Worm (Caenorhabditis elegans) whole organism, late embryonic: ENCODE data around the gene piga-1.

ENCODE experiments used
- C08G9.2 ChIP-seq: sonication (generic microtip); optimal IDR thresholded peaks from 2 replicates; lab custom pipeline; 2016; ENCODE audit warnings: mild to moderate bottlenecking, missing genetic modification characterization, moderate library complexity, missing compliant biosample characterization
- F13H6.1 ChIP-seq: sonication (generic microtip); optimal IDR thresholded peaks from 2 replicates; lab custom pipeline; 2016; ENCODE audit warnings: missing genetic modification characterization, missing compliant biosample characterization
- K02D7.2 ChIP-seq: sonication (generic microtip); optimal IDR thresholded peaks from 2 replicates; lab custom pipeline; 2017; ENCODE audit warnings: mild to moderate bottlenecking, missing genetic modification characterization, missing compliant biosample characterization
- T23F11.4 ChIP-seq: fragments of 200-800 bp; sonication (Bioruptor generic); optimal IDR thresholded peaks from 2 replicates; lab custom pipeline; 2018; ENCODE audit warnings: mild to moderate bottlenecking, missing genetic modification characterization, missing compliant biosample characterization
- Y22D7AL.16 ChIP-seq: sonication (generic microtip); optimal IDR thresholded peaks from 2 replicates; lab custom pipeline; 2016; ENCODE audit warnings: missing genetic modification characterization, missing compliant biosample characterization
- ama-1 ChIP-seq: fragments of 150-350 bp; optimal IDR thresholded peaks from 2 replicates; lab custom pipeline; 2014
- ceh-14 ChIP-seq: sonication (generic microtip); optimal IDR thresholded peaks from 2 replicates; lab custom pipeline; 2016; ENCODE audit warnings: missing genotype, missing genetic modification characterization, missing compliant biosample characterization
- ceh-2 ChIP-seq: sonication (generic microtip); optimal IDR thresholded peaks from 2 replicates; lab custom pipeline; 2016; ENCODE audit warnings: missing genotype, missing genetic modification characterization, missing compliant biosample characterization
- ceh-30 ChIP-seq: fragments of 150-350 bp; optimal IDR thresholded peaks from 2 replicates; lab custom pipeline; 2014; ENCODE audit warnings: missing biosample characterization, missing genetic modification characterization
- ceh-34 ChIP-seq: sonication (generic microtip); optimal IDR thresholded peaks from 2 replicates; lab custom pipeline; 2016; ENCODE audit warnings: mild to moderate bottlenecking, missing genetic modification characterization, missing compliant biosample characterization
- ceh-45 ChIP-seq: fragments of 200-800 bp; sonication (Bioruptor generic); IDR thresholded peaks from 2 replicates; pipeline ENCODE4 v1.3.6; 2022; ENCODE audit warnings: missing genetic modification reagents, missing genetic modification characterization, missing compliant biosample characterization
- ceh-6 ChIP-seq: fragments of 200-800 bp; sonication (Bioruptor generic); optimal IDR thresholded peaks from 2 replicates; lab custom pipeline; 2018; ENCODE audit warnings: mild to moderate bottlenecking, missing genetic modification characterization, missing compliant biosample characterization
- dmd-4 ChIP-seq: sonication (generic microtip); optimal IDR thresholded peaks from 2 replicates; lab custom pipeline; 2016; ENCODE audit warnings: borderline replicate concordance, missing genetic modification characterization, missing compliant biosample characterization
- elt-4 ChIP-seq: sonication (generic microtip); optimal IDR thresholded peaks from 2 replicates; lab custom pipeline; 2016; ENCODE audit warnings: missing genetic modification characterization, missing compliant biosample characterization
- eyg-1 ChIP-seq: sonication (generic microtip); optimal IDR thresholded peaks from 2 replicates; lab custom pipeline; 2016; ENCODE audit warnings: missing genotype, missing genetic modification characterization, missing compliant biosample characterization
- fkh-6 ChIP-seq: sonication (generic microtip); optimal IDR thresholded peaks from 2 replicates; lab custom pipeline; 2016; ENCODE audit warnings: missing genetic modification characterization, missing compliant biosample characterization
- gmeb-2 ChIP-seq: sonication (generic microtip); optimal IDR thresholded peaks from 2 replicates; lab custom pipeline; 2016; ENCODE audit warnings: missing genetic modification characterization, inconsistent platforms, missing compliant biosample characterization
- hlh-13 ChIP-seq: fragments of 200-800 bp; sonication (Bioruptor generic); optimal IDR thresholded peaks from 2 replicates; lab custom pipeline; 2018; ENCODE audit warnings: mild to moderate bottlenecking, missing genetic modification characterization, missing compliant biosample characterization
- hlh-30 ChIP-seq: sonication (generic microtip); optimal IDR thresholded peaks from 2 replicates; lab custom pipeline; 2017; ENCODE audit warnings: antibody characterized with exemption, missing genetic modification characterization, missing compliant biosample characterization; ENCODE audit not compliant: insufficient read depth
- hlh-6 ChIP-seq: sonication (generic microtip); optimal IDR thresholded peaks from 2 replicates; lab custom pipeline; 2016; ENCODE audit warnings: missing genotype, missing genetic modification characterization, missing compliant biosample characterization
- hlh-8 ChIP-seq: sonication (generic microtip); optimal IDR thresholded peaks from 2 replicates; lab custom pipeline; 2016; ENCODE audit warnings: missing genotype, missing genetic modification characterization, missing compliant biosample characterization
- lin-11 ChIP-seq: fragments of 200-800 bp; sonication (Bioruptor generic); optimal IDR thresholded peaks from 2 replicates; lab custom pipeline; 2018; ENCODE audit warnings: mild to moderate bottlenecking, missing genetic modification characterization, missing compliant biosample characterization
- madf-2 ChIP-seq: sonication (generic microtip); optimal IDR thresholded peaks from 2 replicates; lab custom pipeline; 2017; ENCODE audit warnings: missing genetic modification characterization, missing compliant biosample characterization
- nfya-1 ChIP-seq: sonication (generic microtip); optimal IDR thresholded peaks from 2 replicates; lab custom pipeline; 2017; ENCODE audit warnings: missing genetic modification characterization, mild to moderate bottlenecking, missing compliant biosample characterization, antibody characterized with exemption, moderate library complexity
- pat-9 ChIP-seq: fragments of 200-800 bp; sonication (Bioruptor generic); optimal IDR thresholded peaks from 2 replicates; lab custom pipeline; 2018; ENCODE audit warnings: mild to moderate bottlenecking, missing genetic modification characterization, moderate library complexity, missing compliant biosample characterization
- pha-2 ChIP-seq: sonication (generic microtip); optimal IDR thresholded peaks from 2 replicates; lab custom pipeline; 2017; ENCODE audit warnings: mild to moderate bottlenecking, missing genetic modification characterization, missing compliant biosample characterization
- pros-1 ChIP-seq: fragments of 150-350 bp; optimal IDR thresholded peaks from 2 replicates; lab custom pipeline; 2014; ENCODE audit warnings: missing biosample characterization, missing genetic modification reagents, missing genetic modification characterization
- sdc-2 ChIP-seq: sonication (generic microtip); optimal IDR thresholded peaks from 2 replicates; lab custom pipeline; 2016; ENCODE audit warnings: missing genotype, missing genetic modification characterization, missing compliant biosample characterization
- sox-2 ChIP-seq: fragments of 200-800 bp; sonication (Bioruptor generic); IDR thresholded peaks from 2 replicates; pipeline ENCODE4 v1.3.6; 2022; ENCODE audit warnings: missing genetic modification reagents, missing genetic modification characterization, missing compliant biosample characterization
- sox-4 ChIP-seq: sonication (generic microtip); optimal IDR thresholded peaks from 2 replicates; lab custom pipeline; 2017; ENCODE audit warnings: mild to moderate bottlenecking, missing genetic modification characterization, inconsistent platforms, missing compliant biosample characterization
- tbx-7 ChIP-seq: sonication (generic microtip); optimal IDR thresholded peaks from 2 replicates; lab custom pipeline; 2016; ENCODE audit warnings: missing genotype, missing genetic modification characterization, missing compliant biosample characterization
- unc-3 ChIP-seq, 2 experiments: fragments of 200-800 bp in 1 of 2; sonication (Bioruptor generic) in 1 of 2; sonication (generic microtip) in 1 of 2; conservative IDR thresholded peaks in 1 of 2; optimal IDR thresholded peaks in 1 of 2; 2 replicates each; pipeline versions ENCODE4 v1.3.6 to Lab custom; 2016 to 2022; ENCODE audit warnings: missing compliant biosample characterization in 2 of 2, missing genetic modification characterization in 2 of 2, missing genetic modification reagents in 1 of 2
- unc-42 ChIP-seq: sonication (generic microtip); optimal IDR thresholded peaks from 2 replicates; lab custom pipeline; 2016; ENCODE audit warnings: missing genotype, missing genetic modification characterization, missing compliant biosample characterization
- unc-55 ChIP-seq: sonication (generic microtip); optimal IDR thresholded peaks from 2 replicates; lab custom pipeline; 2017; ENCODE audit warnings: missing biosample characterization, missing genetic modification reagents, missing genetic modification characterization
- unc-86 ChIP-seq: sonication (generic microtip); optimal IDR thresholded peaks from 2 replicates; lab custom pipeline; 2016; ENCODE audit warnings: missing genetic modification characterization, missing compliant biosample characterization
- zip-5 ChIP-seq: sonication (generic microtip); optimal IDR thresholded peaks from 2 replicates; lab custom pipeline; 2016; ENCODE audit warnings: missing genetic modification characterization, missing compliant biosample characterization
- ztf-16 ChIP-seq: sonication (generic microtip); optimal IDR thresholded peaks from 2 replicates; lab custom pipeline; 2017; ENCODE audit warnings: missing genetic modification characterization, missing compliant biosample characterization

piga-1 gene

ce11 chrII:8646437-8646836 is 15.1 kb downstream of the piga-1 start:
- no peak for TF ChIP-seq sox-4 (tag; lab: Kevin White, UChicago)
- TF ChIP-seq lin-11 (tag; lab: Kevin White, UChicago), result no peak
- no peak for TF ChIP-seq ztf-16 (tag; lab: Kevin White, UChicago)
- TF ChIP-seq fkh-6 (tag; lab: Kevin White, UChicago), result no peak
- no peak for TF ChIP-seq ceh-6 (GFP tag; lab: Kevin White, UChicago)
- no peak for TF ChIP-seq hlh-8
- TF ChIP-seq eyg-1, result no peak
- TF ChIP-seq sdc-2 (tag; lab: Kevin White, UChicago), result no peak
- no peak for TF ChIP-seq C08G9.2 (tag; lab: Kevin White, UChicago)
- TF ChIP-seq dmd-4 (tag; lab: Kevin White, UChicago), result no peak
- no peak for TF ChIP-seq F13H6.1 (tag; lab: Kevin White, UChicago)
- no peak for TF ChIP-seq ceh-2 (tag; lab: Kevin White, UChicago)
- TF ChIP-seq ceh-14 (tag; lab: Kevin White, UChicago), result no peak
- no peak for TF ChIP-seq madf-2 (tag; lab: Kevin White, UChicago)
- TF ChIP-seq unc-86 (tag; lab: Kevin White, UChicago), result no peak
- TF ChIP-seq pha-2 (tag; lab: Kevin White, UChicago), result no peak
- no peak for TF ChIP-seq pat-9 (tag; lab: Kevin White, UChicago)
- TF ChIP-seq hlh-6 (tag; lab: Kevin White, UChicago), result no peak
- no peak for TF ChIP-seq ceh-30 (tag; lab: Kevin White, UChicago)
- no peak for TF ChIP-seq pros-1 (tag; lab: Kevin White, UChicago)

ce11 chrII:8643627-8644356 is 17.7 kb downstream of the piga-1 start:
- TF ChIP-seq ceh-34 (tag; lab: Kevin White, UChicago) (peak; percentile 33), hlh-6 (tag; lab: Kevin White, UChicago) (no peak), pros-1 (tag; lab: Kevin White, UChicago) (no peak), ceh-45 (GFP tag; lab: Robert Waterston, UW) (no peak), ama-1 (lab: Kevin White, UChicago) (no peak), zip-5 (tag; lab: Kevin White, UChicago) (no peak), hlh-13 (no peak)

- TF ChIP-seq elt-4 (tag; lab: Kevin White, UChicago), result no peak
- TF ChIP-seq, all 69 proteins: peak for 0
Observed at ce11 chrII:8642376-8642775, 19.1 kb downstream of the piga-1 start.

- TF ChIP-seq gmeb-2, result no peak
- no peak for TF ChIP-seq unc-3 (GFP tag; conservative IDR thresholded peaks at IDR 0.05; lab: Robert Waterston, UW)
- TF ChIP-seq unc-3 (tag; optimal IDR thresholded peaks at IDR 0.05; lab: Kevin White, UChicago), result no peak
- no peak for TF ChIP-seq unc-42 (tag; lab: Kevin White, UChicago)
- no peak for TF ChIP-seq madf-2 (tag; lab: Kevin White, UChicago)
- no peak for TF ChIP-seq ceh-34 (tag; lab: Kevin White, UChicago)
- TF ChIP-seq elt-4 (tag; lab: Kevin White, UChicago), result no peak
- TF ChIP-seq sox-2 (GFP tag; lab: Robert Waterston, UW), result no peak
- TF ChIP-seq sox-4 (tag; lab: Kevin White, UChicago), result no peak
- TF ChIP-seq Y22D7AL.16 (tag; lab: Kevin White, UChicago), result no peak
- TF ChIP-seq tbx-7 (tag; lab: Kevin White, UChicago), result no peak
- no peak for TF ChIP-seq unc-55
- no peak for TF ChIP-seq hlh-30 (tag; lab: Kevin White, UChicago)
- TF ChIP-seq nfya-1 (tag; lab: Kevin White, UChicago), result no peak
- TF ChIP-seq K02D7.2 (tag; lab: Kevin White, UChicago), result no peak
- TF ChIP-seq hlh-8, result no peak
- no peak for TF ChIP-seq T23F11.4
Observed at ce11 chrII:8641131-8641530, 20.4 kb downstream of the piga-1 start, which contains the start of gene D2085.7. D2085.7 (plus strand) TSS chrII:8641381.
